Worm (Caenorhabditis elegans) whole organism, L3 larva: Measurements from ENCODE around the gene F38E9.1.

Experiments
- aly-2 ChIP-seq: fragments of 150-350 bp; optimal IDR thresholded peaks from 2 replicates; lab custom pipeline; 2014; ENCODE audit warnings: missing biosample characterization, missing genetic modification characterization
- ceh-28 ChIP-seq: fragments of 150-350 bp; optimal IDR thresholded peaks from 2 replicates; lab custom pipeline; 2014; ENCODE audit warnings: missing biosample characterization, missing genetic modification reagents, missing genetic modification characterization
- ceh-9 ChIP-seq: sonication (generic microtip); optimal IDR thresholded peaks from 2 replicates; lab custom pipeline; 2018; ENCODE audit warnings: missing biosample characterization, missing genetic modification characterization
- daf-12 ChIP-seq: fragments of 150-350 bp; optimal IDR thresholded peaks from 2 replicates; lab custom pipeline; 2014; ENCODE audit warnings: missing biosample characterization, missing genetic modification reagents, missing genetic modification characterization
- egl-27 ChIP-seq: sonication (generic microtip); optimal IDR thresholded peaks from 4 replicates; lab custom pipeline; 2017; ENCODE audit warnings: missing biosample characterization, missing genetic modification reagents, missing genetic modification characterization
- elt-1 ChIP-seq: fragments of 150-350 bp; optimal IDR thresholded peaks from 2 replicates; lab custom pipeline; 2014; ENCODE audit warnings: missing biosample characterization, missing genetic modification characterization
- elt-2 ChIP-seq: sonication (generic microtip); optimal IDR thresholded peaks from 2 replicates; lab custom pipeline; 2016; ENCODE audit warnings: missing genetic modification reagents, mild to moderate bottlenecking, missing genetic modification characterization, missing compliant biosample characterization
- eor-1 ChIP-seq, 2 experiments: fragments of 150-350 bp; optimal IDR thresholded peaks; 2 replicates each; lab custom pipeline; 2014 to 2018; ENCODE audit warnings: missing biosample characterization in 2 of 2, missing genetic modification characterization in 2 of 2
- fkh-10 ChIP-seq: sonication (generic microtip); optimal IDR thresholded peaks from 2 replicates; lab custom pipeline; 2017; ENCODE audit warnings: missing biosample characterization, missing genetic modification reagents, missing genetic modification characterization
- fkh-2 ChIP-seq: fragments of 150-350 bp; optimal IDR thresholded peaks from 2 replicates; lab custom pipeline; 2014; ENCODE audit warnings: missing biosample characterization, missing genetic modification reagents, missing genetic modification characterization
- hmg-11 ChIP-seq: sonication (generic microtip); optimal IDR thresholded peaks from 2 replicates; lab custom pipeline; 2016; ENCODE audit warnings: missing genetic modification characterization, missing compliant biosample characterization
- jun-1 ChIP-seq: fragments of 150-350 bp; optimal IDR thresholded peaks from 2 replicates; lab custom pipeline; 2014; ENCODE audit warnings: missing biosample characterization, missing genetic modification reagents, missing genetic modification characterization
- lin-15B ChIP-seq: fragments of 150-350 bp; optimal IDR thresholded peaks from 2 replicates; lab custom pipeline; 2014; ENCODE audit warnings: missing biosample characterization, missing genetic modification characterization
- lin-39 ChIP-seq: fragments of 150-350 bp; optimal IDR thresholded peaks from 2 replicates; lab custom pipeline; 2018; ENCODE audit warnings: missing biosample characterization, missing genetic modification reagents, missing genetic modification characterization
- nfya-1 ChIP-seq: sonication (generic microtip); optimal IDR thresholded peaks from 2 replicates; lab custom pipeline; 2017; ENCODE audit warnings: missing genetic modification characterization, mild to moderate bottlenecking, missing compliant biosample characterization, antibody characterized with exemption, moderate library complexity; ENCODE audit not compliant: insufficient read depth
- nhr-12 ChIP-seq: fragments of 150-350 bp; optimal IDR thresholded peaks from 2 replicates; lab custom pipeline; 2014; ENCODE audit warnings: missing biosample characterization, missing genetic modification characterization
- nhr-23 ChIP-seq: fragments of 150-350 bp; optimal IDR thresholded peaks from 2 replicates; lab custom pipeline; 2014; ENCODE audit warnings: missing biosample characterization, missing genetic modification reagents, missing genetic modification characterization
- nhr-237 ChIP-seq: fragments of 150-350 bp; optimal IDR thresholded peaks from 2 replicates; lab custom pipeline; 2014; ENCODE audit warnings: missing biosample characterization, missing genetic modification characterization
- nhr-28 ChIP-seq: fragments of 150-350 bp; optimal IDR thresholded peaks from 2 replicates; lab custom pipeline; 2014; ENCODE audit warnings: missing biosample characterization, missing genetic modification characterization
- nhr-43 ChIP-seq: sonication (generic microtip); optimal IDR thresholded peaks from 2 replicates; lab custom pipeline; 2016; ENCODE audit warnings: mild to moderate bottlenecking, missing genetic modification characterization, missing compliant biosample characterization; ENCODE audit not compliant: poor library complexity, severe bottlenecking
- nhr-67 ChIP-seq: fragments of 150-350 bp; optimal IDR thresholded peaks from 2 replicates; lab custom pipeline; 2014; ENCODE audit warnings: missing biosample characterization, missing genetic modification characterization
- nhr-76 ChIP-seq: fragments of 150-350 bp; sonication (generic microtip); optimal IDR thresholded peaks from 5 replicates; lab custom pipeline; 2014; ENCODE audit warnings: missing biosample characterization, missing genetic modification characterization
- nhr-77 ChIP-seq: fragments of 150-350 bp; optimal IDR thresholded peaks from 2 replicates; lab custom pipeline; 2014; ENCODE audit warnings: missing biosample characterization, missing genetic modification characterization
- pha-4 ChIP-seq: fragments of 150-350 bp; optimal IDR thresholded peaks from 2 replicates; lab custom pipeline; 2014; ENCODE audit warnings: missing biosample characterization, missing genetic modification reagents, missing genetic modification characterization
- pqm-1 ChIP-seq: fragments of 150-350 bp; optimal IDR thresholded peaks from 2 replicates; lab custom pipeline; 2017; ENCODE audit warnings: missing biosample characterization, missing genetic modification characterization, inconsistent platforms
- sea-2 ChIP-seq: fragments of 150-350 bp; sonication (generic microtip); optimal IDR thresholded peaks from 4 replicates; lab custom pipeline; 2014; ENCODE audit warnings: missing biosample characterization, missing genetic modification reagents, missing genetic modification characterization
- skn-1 ChIP-seq: fragments of 150-350 bp; optimal IDR thresholded peaks from 2 replicates; lab custom pipeline; 2014; ENCODE audit warnings: missing biosample characterization, missing genetic modification characterization
- snpc-4 ChIP-seq: fragments of 150-350 bp; optimal IDR thresholded peaks from 2 replicates; lab custom pipeline; 2014; ENCODE audit warnings: missing biosample characterization, missing genetic modification characterization
- tbx-2 ChIP-seq: sonication (generic microtip); optimal IDR thresholded peaks from 2 replicates; lab custom pipeline; 2016; ENCODE audit warnings: mild to moderate bottlenecking, missing genetic modification characterization, missing compliant biosample characterization
- unc-62 ChIP-seq: fragments of 150-350 bp; sonication (generic microtip); optimal IDR thresholded peaks from 4 replicates; lab custom pipeline; 2014; ENCODE audit warnings: missing biosample characterization, missing genetic modification reagents, missing genetic modification characterization
- zag-1 ChIP-seq: fragments of 150-350 bp; optimal IDR thresholded peaks from 2 replicates; lab custom pipeline; 2014; ENCODE audit warnings: missing biosample characterization, missing genetic modification characterization
- ztf-11 ChIP-seq: fragments of 150-350 bp; optimal IDR thresholded peaks from 2 replicates; lab custom pipeline; 2014; ENCODE audit warnings: missing biosample characterization, missing genetic modification characterization

Gene F38E9.1

ce11 chrX:16470758-16471157 is at the start of gene F38E9.1:
Gene F38E9.1 (plus strand): TSS chrX:16471058.
- TF ChIP-seq hmg-11 (no peak), nhr-67 (no peak), pha-4 (tag; lab: Kevin White, UChicago) (no peak), elt-1 (tag; lab: Kevin White, UChicago) (no peak), snpc-4 (tag; lab: Kevin White, UChicago) (no peak), aly-2 (tag; lab: Kevin White, UChicago) (no peak), daf-12 (tag; lab: Kevin White, UChicago) (no peak), nhr-43 (tag; lab: Kevin White, UChicago) (no peak), eor-1 (tag; optimal IDR thresholded peaks at IDR 0.05; lab: Kevin White, UChicago) (no peak), ceh-9 (tag; lab: Kevin White, UChicago) (no peak), jun-1 (tag; lab: Kevin White, UChicago) (no peak), nhr-12 (tag; lab: Kevin White, UChicago) (no peak), sea-2 (GFP tag; lab: Kevin White, UChicago) (no peak)

DNA sequence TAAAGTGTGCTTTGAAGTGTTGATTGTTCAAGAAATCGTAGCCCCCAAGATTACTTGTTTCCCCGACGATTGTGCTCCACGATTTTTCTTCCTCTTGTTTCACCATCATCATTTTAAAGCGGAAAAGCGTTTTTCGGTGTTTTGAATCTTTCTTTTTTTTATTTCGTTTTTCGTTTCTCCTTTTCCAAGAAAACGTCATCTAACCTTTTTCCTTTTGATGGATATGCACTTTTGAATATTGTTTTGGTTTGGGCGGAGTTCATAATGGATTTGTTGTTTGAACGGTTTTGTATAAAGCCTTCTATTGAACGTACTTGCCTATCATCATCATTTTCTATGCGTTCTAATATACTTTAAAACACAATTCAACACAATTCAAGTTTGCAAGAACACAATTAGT is 38.7 kb upstream of the F38E9.1 start, which contains the start of gene F38E9.6:
TSS of gene F38E9.6 (plus strand) at position 301 of the 400 bp plus-strand sequence.
- TF ChIP-seq nfya-1 (tag; lab: Kevin White, UChicago) (no peak), egl-27 (no peak), nhr-28 (no peak), fkh-2 (tag; lab: Kevin White, UChicago) (no peak), pqm-1 (tag; lab: Kevin White, UChicago) (no peak), nhr-23 (tag; lab: Kevin White, UChicago) (no peak), elt-1 (tag; lab: Kevin White, UChicago) (no peak), zag-1 (no peak), hmg-11 (no peak), nhr-67 (no peak), aly-2 (tag; lab: Kevin White, UChicago) (no peak), sea-2 (GFP tag; lab: Kevin White, UChicago) (no peak), skn-1 (tag; lab: Kevin White, UChicago) (no peak), elt-2 (tag; lab: Kevin White, UChicago) (no peak), pha-4 (tag; lab: Kevin White, UChicago) (no peak), eor-1 (tag; optimal IDR thresholded peaks at IDR 0.05; lab: Kevin White, UChicago) (no peak), daf-12 (tag; lab: Kevin White, UChicago) (no peak), ztf-11 (tag; lab: Kevin White, UChicago) (no peak), unc-62 (GFP tag; lab: Kevin White, UChicago) (no peak), lin-39 (tag; lab: Kevin White, UChicago) (no peak)

DNA sequence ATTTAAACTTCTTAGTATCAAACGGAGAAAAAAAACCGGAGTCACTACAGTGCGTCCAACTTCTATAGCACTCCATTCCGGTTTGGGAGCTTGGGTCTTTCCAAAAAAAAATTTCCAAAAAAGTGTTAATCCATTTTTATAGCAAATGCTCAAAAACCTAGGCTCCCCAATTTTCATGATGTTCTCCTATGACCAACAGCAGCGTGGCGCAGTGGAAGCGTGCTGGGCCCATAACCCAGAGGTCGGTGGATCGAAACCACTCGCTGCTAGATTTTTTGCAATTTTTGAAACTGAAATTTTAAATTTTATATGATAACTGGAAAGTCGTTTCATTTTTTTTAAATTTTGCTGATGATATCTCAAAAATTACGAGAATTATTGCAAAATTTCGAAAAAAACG is 29.9 kb upstream of the F38E9.1 start:
- TF ChIP-seq nhr-28 = no peak
- TF ChIP-seq nhr-76 (tag; lab: Kevin White, UChicago) = no peak
- TF ChIP-seq ztf-11 (tag; lab: Kevin White, UChicago) = no peak
- no peak for TF ChIP-seq ceh-28 (tag; lab: Kevin White, UChicago)
- no peak for TF ChIP-seq nhr-67
- no peak for TF ChIP-seq fkh-10 (GFP tag; lab: Kevin White, UChicago)
- no peak for TF ChIP-seq aly-2 (tag; lab: Kevin White, UChicago)
- no peak for TF ChIP-seq nhr-77 (tag; lab: Kevin White, UChicago)
- no peak for TF ChIP-seq lin-39 (tag; lab: Kevin White, UChicago)
- TF ChIP-seq skn-1 (tag; lab: Kevin White, UChicago) = no peak
- no peak for TF ChIP-seq lin-15B
- no peak for TF ChIP-seq pha-4 (tag; lab: Kevin White, UChicago)
- no peak for TF ChIP-seq nhr-237 (tag; lab: Kevin White, UChicago)
- TF ChIP-seq unc-62 (GFP tag; lab: Kevin White, UChicago) = no peak
- no peak for TF ChIP-seq jun-1 (tag; lab: Kevin White, UChicago)
- no peak for TF ChIP-seq elt-1 (tag; lab: Kevin White, UChicago)
- no peak for TF ChIP-seq pqm-1 (tag; lab: Kevin White, UChicago)
- TF ChIP-seq tbx-2 = no peak
- TF ChIP-seq eor-1 (tag; optimal IDR thresholded peaks at IDR 0.05; lab: Kevin White, UChicago) = no peak
- TF ChIP-seq egl-27 = no peak

ce11 chrX:16443657-16444056 is 27.2 kb upstream of the F38E9.1 start:
- TF ChIP-seq pha-4 (tag; lab: Kevin White, UChicago) (no peak), nhr-43 (tag; lab: Kevin White, UChicago) (no peak), nhr-23 (tag; lab: Kevin White, UChicago) (no peak), nhr-77 (tag; lab: Kevin White, UChicago) (no peak)
